Fruit fly (Drosophila melanogaster) whole organism, adult: ENCODE measurements around the gene CG1142.

Source experiments
- CG14711 ChIP-seq: fragments of 200-800 bp; sonication (Bioruptor generic); optimal IDR thresholded peaks from 2 replicates; lab custom pipeline; 2018; ENCODE audit warnings: missing biosample characterization, mild to moderate bottlenecking, missing genetic modification characterization, moderate library complexity
- Clk ChIP-seq: fragments of 200-800 bp; sonication (Bioruptor generic); optimal IDR thresholded peaks from 2 replicates; lab custom pipeline; 2017; ENCODE audit warnings: missing biosample characterization, missing genetic modification characterization
- Crg-1 ChIP-seq: fragments of 200-800 bp; sonication (Bioruptor generic); optimal IDR thresholded peaks from 2 replicates; lab custom pipeline; 2016; ENCODE audit warnings: missing biosample characterization, missing genetic modification characterization
- ovo ChIP-seq: fragments of 200-800 bp; sonication (Bioruptor generic); optimal IDR thresholded peaks from 2 replicates; lab custom pipeline; 2016; ENCODE audit warnings: missing biosample characterization, missing genetic modification characterization
- pad ChIP-seq: fragments of 200-800 bp; sonication (Bioruptor generic); optimal IDR thresholded peaks from 3 replicates; lab custom pipeline; 2017; ENCODE audit warnings: missing biosample characterization, missing genetic modification characterization, mild to moderate bottlenecking, moderate library complexity, missing genetic modification reagents

dm6 chr3R:7490884-7491283 lies 17.3 kb upstream of the CG1142 start:
- TF ChIP-seq pad (GFP tag; lab: Kevin White, UChicago) (no peak), Clk (GFP tag; lab: Kevin White, UChicago) (no peak), Crg-1 (GFP tag; lab: Kevin White, UChicago) (no peak), CG14711 (tag; lab: Kevin White, UChicago) (no peak), ovo (GFP tag; lab: Kevin White, UChicago) (no peak)
